Fruit fly (Drosophila melanogaster) whole organism, wandering third instar larva: Measurements from ENCODE around the gene klar.

Experiments used
- Abd-B ChIP-seq: fragments of >200 bp; optimal IDR thresholded peaks from 2 replicates; lab custom pipeline; 2017; ENCODE audit warnings: missing biosample characterization, missing genetic modification characterization
- CG32264 ChIP-seq: fragments of 200-800 bp; sonication (Bioruptor generic); optimal IDR thresholded peaks from 2 replicates; lab custom pipeline; 2016; ENCODE audit warnings: missing biosample characterization, missing genetic modification characterization
- CG9705 ChIP-seq: fragments of 200-800 bp; sonication (Bioruptor generic); optimal IDR thresholded peaks from 2 replicates; lab custom pipeline; 2018; ENCODE audit warnings: missing biosample characterization, mild to moderate bottlenecking, missing genetic modification characterization
- CrebA ChIP-seq: fragments of 200-800 bp; sonication (Bioruptor generic); optimal IDR thresholded peaks from 2 replicates; lab custom pipeline; 2016; ENCODE audit warnings: missing biosample characterization, mild to moderate bottlenecking, missing genetic modification characterization, borderline replicate concordance
- Dfd ChIP-seq: fragments of >200 bp; optimal IDR thresholded peaks from 2 replicates; lab custom pipeline; 2017; ENCODE audit warnings: missing biosample characterization, missing genetic modification characterization
- Dif ChIP-seq: fragments of 200-275, 200-300 bp; sonication (Bioruptor generic); optimal IDR thresholded peaks from 2 replicates; lab custom pipeline; 2018; ENCODE audit warnings: missing biosample characterization, missing genetic modification characterization; ENCODE audit not compliant: partially characterized antibody
- HLH106 ChIP-seq: fragments of 200-800 bp; optimal IDR thresholded peaks from 3 replicates; lab custom pipeline; 2019; ENCODE audit warnings: missing biosample characterization, mild to moderate bottlenecking, missing genetic modification characterization, moderate library complexity
- Hnf4 ChIP-seq: fragments of 200-800 bp; sonication (Bioruptor generic); optimal IDR thresholded peaks from 2 replicates; lab custom pipeline; 2016; ENCODE audit warnings: missing biosample characterization, mild to moderate bottlenecking, missing genetic modification characterization
- Hr78 ChIP-seq: fragments of >200 bp; optimal IDR thresholded peaks from 2 replicates; lab custom pipeline; 2017; ENCODE audit warnings: missing biosample characterization, missing genetic modification characterization
- Jra ChIP-seq: sonication (Bioruptor generic); optimal IDR thresholded peaks from 2 replicates; lab custom pipeline; 2016; ENCODE audit warnings: missing biosample characterization, missing genetic modification characterization
- Myc ChIP-seq: fragments of >200 bp; optimal IDR thresholded peaks from 2 replicates; lab custom pipeline; 2017
- N ChIP-seq: fragments of >200 bp; optimal IDR thresholded peaks from 2 replicates; lab custom pipeline; 2018; ENCODE audit warnings: missing biosample characterization, missing external identifiers, missing genetic modification characterization
- OdsH ChIP-seq: fragments of 200-800 bp; sonication (Bioruptor generic); optimal IDR thresholded peaks from 2 replicates; lab custom pipeline; 2016; ENCODE audit warnings: missing biosample characterization, mild to moderate bottlenecking, missing genetic modification characterization
- Rel ChIP-seq, 2 experiments: fragments of 200-800 bp; sonication (Bioruptor generic) in 1 of 2; optimal IDR thresholded peaks; 2 replicates in 1 of 2; 3 replicates in 1 of 2; lab custom pipeline; 2016 to 2019; ENCODE audit warnings: mild to moderate bottlenecking in 2 of 2, missing biosample characterization in 2 of 2, missing genetic modification characterization in 2 of 2, moderate library complexity in 1 of 2
- Sp1 ChIP-seq: fragments of 200-800 bp; sonication (Bioruptor generic); optimal IDR thresholded peaks from 3 replicates; lab custom pipeline; 2019; ENCODE audit warnings: missing biosample characterization, mild to moderate bottlenecking, missing genetic modification characterization, moderate library complexity
- br ChIP-seq: fragments of 200-800 bp; sonication (Bioruptor generic); optimal IDR thresholded peaks from 2 replicates; lab custom pipeline; 2016; ENCODE audit warnings: missing biosample characterization, missing genetic modification characterization
- brk ChIP-seq: fragments of 200-800 bp; sonication (Bioruptor generic); optimal IDR thresholded peaks from 2 replicates; lab custom pipeline; 2016; ENCODE audit warnings: missing biosample characterization, mild to moderate bottlenecking, missing genetic modification characterization
- dmrt93B ChIP-seq: fragments of 200-800 bp; sonication (Bioruptor generic); optimal IDR thresholded peaks from 2 replicates; lab custom pipeline; 2018; ENCODE audit warnings: missing biosample characterization, mild to moderate bottlenecking, missing genetic modification characterization
- foxo ChIP-seq, 2 experiments: fragments of 200-800 bp; sonication (Bioruptor generic); optimal IDR thresholded peaks; 2 replicates in 1 of 2; 3 replicates in 1 of 2; lab custom pipeline; 2016 to 2017; ENCODE audit warnings: missing biosample characterization in 2 of 2, missing genetic modification characterization in 2 of 2
- fru ChIP-seq: fragments of 200-800 bp; sonication (Bioruptor generic); optimal IDR thresholded peaks from 3 replicates; lab custom pipeline; 2016; ENCODE audit warnings: missing biosample characterization, mild to moderate bottlenecking, missing genetic modification characterization
- h ChIP-seq: fragments of 200-800 bp; sonication (Bioruptor generic); optimal IDR thresholded peaks from 3 replicates; lab custom pipeline; 2016; ENCODE audit warnings: missing biosample characterization, mild to moderate bottlenecking, missing genetic modification characterization
- jim ChIP-seq: fragments of 175-275, 200-325 bp; sonication (Bioruptor generic); optimal IDR thresholded peaks from 2 replicates; lab custom pipeline; 2016; ENCODE audit warnings: missing biosample characterization, mild to moderate bottlenecking, missing genetic modification characterization
- lola ChIP-seq: fragments of >200 bp; optimal IDR thresholded peaks from 2 replicates; lab custom pipeline; 2017; ENCODE audit warnings: missing biosample characterization, missing genetic modification characterization
- pan ChIP-seq: fragments of >200 bp; optimal IDR thresholded peaks from 2 replicates; lab custom pipeline; 2017
- psq ChIP-seq: fragments of 200-800 bp; sonication (Bioruptor generic); optimal IDR thresholded peaks from 3 replicates; lab custom pipeline; 2017; ENCODE audit warnings: missing biosample characterization, mild to moderate bottlenecking, missing genetic modification characterization, moderate library complexity
- rgr ChIP-seq: fragments of 200-800 bp; sonication (Bioruptor generic); optimal IDR thresholded peaks from 3 replicates; lab custom pipeline; 2016; ENCODE audit warnings: missing biosample characterization, mild to moderate bottlenecking, missing genetic modification characterization
- sage ChIP-seq: fragments of 200-800 bp; sonication (Bioruptor generic); optimal IDR thresholded peaks from 2 replicates; lab custom pipeline; 2016; ENCODE audit warnings: missing biosample characterization, mild to moderate bottlenecking, missing genetic modification characterization
- sv ChIP-seq: fragments of 200-800 bp; sonication (Bioruptor generic); optimal IDR thresholded peaks from 3 replicates; lab custom pipeline; 2016; ENCODE audit warnings: missing biosample characterization, missing genetic modification characterization
- usp ChIP-seq: fragments of >200 bp; optimal IDR thresholded peaks from 2 replicates; lab custom pipeline; 2017; ENCODE audit warnings: missing biosample characterization, missing genetic modification characterization

klar gene

dm6 chr3L:540089-540407, 366 bp downstream of the klar start:
- TF ChIP-seq N (GFP tag; lab: Kevin White, UChicago): peak; percentile 36
- TF ChIP-seq CrebA (GFP tag; lab: Kevin White, UChicago): no peak
- TF ChIP-seq, all 38 proteins: peak for 1

- TF ChIP-seq lola (GFP tag; lab: Kevin White, UChicago): no peak
- TF ChIP-seq Hnf4: peak; percentile 58
- TF ChIP-seq Jra (GFP tag; lab: Kevin White, UChicago): no peak
- no peak for TF ChIP-seq CG9705 (GFP tag; lab: Kevin White, UChicago)
- TF ChIP-seq sv (GFP tag; lab: Kevin White, UChicago): no peak
- TF ChIP-seq psq: peak; percentile 67
- no peak for TF ChIP-seq Abd-B (GFP tag; lab: Kevin White, UChicago)
- TF ChIP-seq Sp1 (GFP tag; lab: Kevin White, UChicago): peak; percentile 19
These were observed 878 bp downstream of the klar start for dm6 chr3L:539383-540088.

dm6 chr3L:536104-536503, 4.3 kb downstream of the klar start:
- TF ChIP-seq lola (GFP tag; lab: Kevin White, UChicago): no peak
- no peak for TF ChIP-seq sv (GFP tag; lab: Kevin White, UChicago)
- TF ChIP-seq brk (GFP tag; lab: Kevin White, UChicago): no peak
- TF ChIP-seq usp (GFP tag; lab: Kevin White, UChicago): no peak
- no peak for TF ChIP-seq Myc (lab: Kevin White, UChicago)
- TF ChIP-seq CG32264 (GFP tag; lab: Kevin White, UChicago): no peak
- no peak for TF ChIP-seq jim (GFP tag; lab: Kevin White, UChicago)
- TF ChIP-seq Rel (GFP tag; optimal IDR thresholded peaks at IDR 0.05; lab: Kevin White, UChicago): no peak
- TF ChIP-seq Rel (tag; optimal IDR thresholded peaks at IDR 0.05; lab: Kevin White, UChicago): no peak
- TF ChIP-seq Sp1 (GFP tag; lab: Kevin White, UChicago): no peak
- TF ChIP-seq pan: no peak
- no peak for TF ChIP-seq Dfd (GFP tag; lab: Kevin White, UChicago)
- TF ChIP-seq Jra (GFP tag; lab: Kevin White, UChicago): no peak
- no peak for TF ChIP-seq br (GFP tag; lab: Kevin White, UChicago)
- no peak for TF ChIP-seq fru
- TF ChIP-seq CrebA (GFP tag; lab: Kevin White, UChicago): no peak

dm6 chr3L:533807-534206, 6.6 kb downstream of the klar start:
- TF ChIP-seq br (GFP tag; lab: Kevin White, UChicago): no peak
- TF ChIP-seq Rel (GFP tag; optimal IDR thresholded peaks at IDR 0.05; lab: Kevin White, UChicago): no peak
- TF ChIP-seq Rel (tag; optimal IDR thresholded peaks at IDR 0.05; lab: Kevin White, UChicago): no peak
- TF ChIP-seq Jra (GFP tag; lab: Kevin White, UChicago): no peak
- no peak for TF ChIP-seq Myc (lab: Kevin White, UChicago)
- no peak for TF ChIP-seq rgr
- TF ChIP-seq Hr78 (GFP tag; lab: Kevin White, UChicago): no peak
- TF ChIP-seq h: peak; percentile 11
- peak in 1 of 2 experiments; percentile 13 for TF ChIP-seq foxo (GFP tag; optimal IDR thresholded peaks at IDR 0.05; lab: Kevin White, UChicago)

dm6 chr3L:531280-531853, 9.0 kb downstream of the klar start:
- TF ChIP-seq Hnf4: peak; percentile 9
- no peak for TF ChIP-seq Dfd (GFP tag; lab: Kevin White, UChicago)
- peak; percentile 15 for TF ChIP-seq OdsH (GFP tag; lab: Kevin White, UChicago)
- TF ChIP-seq dmrt93B (GFP tag; lab: Kevin White, UChicago): peak; percentile 13
- TF ChIP-seq foxo (GFP tag; optimal IDR thresholded peaks at IDR 0.05; lab: Kevin White, UChicago): peak in 1 of 2 experiments; percentile 22
- TF ChIP-seq sage (GFP tag; lab: Kevin White, UChicago): peak; percentile 3
- peak; percentile 71 for TF ChIP-seq HLH106 (tag; lab: Kevin White, UChicago)
- TF ChIP-seq Dif: no peak
- no peak for TF ChIP-seq Myc (lab: Kevin White, UChicago)
- peak; percentile 93 for TF ChIP-seq psq
- TF ChIP-seq Sp1 (GFP tag; lab: Kevin White, UChicago): peak; percentile 74
- TF ChIP-seq CG32264 (GFP tag; lab: Kevin White, UChicago): no peak
